Fruit fly (Drosophila melanogaster) whole organism, embryonic: Measurements from ENCODE around the gene CG43347.

Experiments used
- Ada2b ChIP-seq: fragments of 200-800 bp; sonication (Bioruptor generic); IDR thresholded peaks from 2 replicates; pipeline ENCODE4 v1.3.6; 2022; ENCODE audit warnings: missing biosample characterization, missing genetic modification characterization
- Atf6 ChIP-seq: fragments of 200-800 bp; sonication (Bioruptor generic); IDR thresholded peaks from 2 replicates; pipeline ENCODE4 v1.3.6; 2022; ENCODE audit warnings: missing biosample characterization, missing genetic modification characterization
- Bdp1 ChIP-seq: fragments of 200-800 bp; sonication (Bioruptor generic); optimal IDR thresholded peaks from 3 replicates; lab custom pipeline; 2016; ENCODE audit warnings: missing biosample characterization, missing genetic modification characterization
- CG10321 ChIP-seq: fragments of 200-800 bp; sonication (Bioruptor generic); IDR thresholded peaks from 2 replicates; pipeline ENCODE4 v1.3.6; 2022; ENCODE audit warnings: missing biosample characterization, missing genetic modification characterization
- CG12155 ChIP-seq: fragments of 200-800 bp; sonication (Bioruptor generic); optimal IDR thresholded peaks from 3 replicates; lab custom pipeline; 2016; ENCODE audit warnings: missing biosample characterization, missing genetic modification characterization
- CG13424 ChIP-seq: fragments of 200-800 bp; sonication (Bioruptor generic); optimal IDR thresholded peaks from 2 replicates; lab custom pipeline; 2019; ENCODE audit warnings: missing biosample characterization, mild to moderate bottlenecking, missing genetic modification characterization, moderate library complexity
- CG1647 ChIP-seq: fragments of 200-800 bp; sonication (Bioruptor generic); optimal IDR thresholded peaks from 3 replicates; lab custom pipeline; 2016; ENCODE audit warnings: missing biosample characterization, missing genetic modification characterization
- CG2120 ChIP-seq: fragments of 200-800 bp; sonication (Bioruptor generic); optimal IDR thresholded peaks from 3 replicates; lab custom pipeline; 2016; ENCODE audit warnings: missing biosample characterization, missing genetic modification characterization
- CG2678 ChIP-seq: fragments of 200-800 bp; sonication (Bioruptor generic); optimal IDR thresholded peaks from 3 replicates; lab custom pipeline; 2019; ENCODE audit warnings: missing biosample characterization, mild to moderate bottlenecking, missing genetic modification characterization, moderate library complexity
- CG30020 ChIP-seq: fragments of 200-800 bp; optimal IDR thresholded peaks from 2 replicates; lab custom pipeline; 2019; ENCODE audit warnings: missing biosample characterization, mild to moderate bottlenecking, missing genetic modification characterization, moderate library complexity
- CG30403 ChIP-seq: fragments of 200-800 bp; sonication (Bioruptor generic); optimal IDR thresholded peaks from 3 replicates; lab custom pipeline; 2016; ENCODE audit warnings: missing biosample characterization, missing genetic modification characterization
- CG32532 ChIP-seq: fragments of 200-800 bp; sonication (Bioruptor generic); IDR thresholded peaks from 2 replicates; pipeline ENCODE4 v1.3.6; 2022; ENCODE audit warnings: missing biosample characterization, missing genetic modification characterization
- CG32772 ChIP-seq: fragments of 200-800 bp; sonication (Bioruptor generic); IDR thresholded peaks from 2 replicates; pipeline ENCODE4 v1.3.6; 2022; ENCODE audit warnings: missing biosample characterization, missing genetic modification characterization
- CG33557 ChIP-seq: fragments of 200-800 bp; sonication (Bioruptor generic); optimal IDR thresholded peaks from 2 replicates; lab custom pipeline; 2019; ENCODE audit warnings: missing biosample characterization, mild to moderate bottlenecking, missing genetic modification characterization, moderate library complexity
- CG3838 ChIP-seq: fragments of 200-800 bp; sonication (Bioruptor generic); optimal IDR thresholded peaks from 3 replicates; lab custom pipeline; 2016; ENCODE audit warnings: missing biosample characterization, missing genetic modification characterization
- CG4617 ChIP-seq: fragments of 200-800 bp; sonication (Bioruptor generic); optimal IDR thresholded peaks from 3 replicates; lab custom pipeline; 2016; ENCODE audit warnings: missing biosample characterization, missing genetic modification characterization, borderline replicate concordance
- CG6854 ChIP-seq: fragments of 200-800 bp; sonication (Bioruptor generic); optimal IDR thresholded peaks from 3 replicates; lab custom pipeline; 2017; ENCODE audit warnings: missing biosample characterization, mild to moderate bottlenecking, missing genetic modification characterization
- CG7271 ChIP-seq: fragments of 200-800 bp; sonication (Bioruptor generic); optimal IDR thresholded peaks from 2 replicates; lab custom pipeline; 2018; ENCODE audit warnings: missing biosample characterization, mild to moderate bottlenecking, missing genetic modification characterization, moderate library complexity
- CG7556 ChIP-seq: fragments of 200-800 bp; sonication (Bioruptor generic); optimal IDR thresholded peaks from 2 replicates; lab custom pipeline; 2017; ENCODE audit warnings: missing biosample characterization, mild to moderate bottlenecking, missing genetic modification characterization
- CG8290 ChIP-seq, 3 experiments: fragments of 200-800 bp; sonication (Bioruptor generic); optimal IDR thresholded peaks; 2 replicates each; lab custom pipeline; 2016 to 2019; ENCODE audit warnings: missing biosample characterization in 3 of 3, missing genetic modification characterization in 3 of 3, mild to moderate bottlenecking in 2 of 3, moderate library complexity in 1 of 3
- CG9932 ChIP-seq: fragments of 200-800 bp; sonication (Bioruptor generic); IDR thresholded peaks from 2 replicates; pipeline ENCODE4 v1.3.6; 2022; ENCODE audit warnings: missing biosample characterization, missing genetic modification characterization
- D ChIP-seq, 2 experiments: fragments of 200-800 bp in 1 of 2; fragments of >200 bp in 1 of 2; sonication (Bioruptor generic) in 1 of 2; optimal IDR thresholded peaks; 2 replicates in 1 of 2; 3 replicates in 1 of 2; lab custom pipeline; 2017; ENCODE audit warnings: mild to moderate bottlenecking in 1 of 2, missing biosample characterization in 1 of 2, missing genetic modification characterization in 1 of 2, missing genetic modification reagents in 1 of 2
- Ets97D ChIP-seq: fragments of 200-800 bp; sonication (Bioruptor generic); optimal IDR thresholded peaks from 3 replicates; lab custom pipeline; 2016; ENCODE audit warnings: missing biosample characterization, missing genetic modification characterization
- Fer1 ChIP-seq: fragments of 200-800 bp; sonication (Bioruptor generic); optimal IDR thresholded peaks from 2 replicates; lab custom pipeline; 2017; ENCODE audit warnings: missing biosample characterization, mild to moderate bottlenecking, missing genetic modification characterization
- Gug ChIP-seq: fragments of 200-800 bp; sonication (Bioruptor generic); IDR thresholded peaks from 4 replicates; pipeline ENCODE4 v1.3.6; 2022; ENCODE audit warnings: missing biosample characterization, missing genetic modification characterization
- H15 ChIP-seq: fragments of 200-800 bp; sonication (Bioruptor generic); IDR thresholded peaks from 3 replicates; pipeline ENCODE4 v1.3.6; 2022; ENCODE audit warnings: missing biosample characterization, missing genetic modification characterization
- Hmr ChIP-seq: fragments of 200-800 bp; sonication (Bioruptor generic); optimal IDR thresholded peaks from 3 replicates; lab custom pipeline; 2017; ENCODE audit warnings: mild to moderate bottlenecking, missing biosample characterization, missing genetic modification reagents, missing genetic modification characterization
- Hmx ChIP-seq: fragments of 200-800 bp; sonication (Bioruptor generic); optimal IDR thresholded peaks from 2 replicates; lab custom pipeline; 2016; ENCODE audit warnings: missing biosample characterization, missing genetic modification characterization
- Mad ChIP-seq: fragments of 200-800 bp; sonication (Bioruptor generic); optimal IDR thresholded peaks from 2 replicates; lab custom pipeline; 2016; ENCODE audit warnings: missing biosample characterization, missing genetic modification characterization
- Mrtf ChIP-seq: fragments of 200-800 bp; sonication (Bioruptor generic); IDR thresholded peaks from 3 replicates; pipeline ENCODE4 v1.3.6; 2022; ENCODE audit warnings: missing biosample characterization, missing genetic modification characterization
- Sox100B ChIP-seq: fragments of 200-800 bp; sonication (Bioruptor generic); optimal IDR thresholded peaks from 3 replicates; lab custom pipeline; 2018; ENCODE audit warnings: missing biosample characterization, mild to moderate bottlenecking, missing genetic modification characterization
- Sox102F ChIP-seq: fragments of 200-800 bp; sonication (Bioruptor generic); optimal IDR thresholded peaks from 2 replicates; lab custom pipeline; 2018; ENCODE audit warnings: missing biosample characterization, mild to moderate bottlenecking, missing genetic modification characterization, moderate library complexity
- chif ChIP-seq, 2 experiments: fragments of 200-800 bp; sonication (Bioruptor generic); optimal IDR thresholded peaks; 3 replicates each; lab custom pipeline; 2016; ENCODE audit warnings: missing biosample characterization in 2 of 2, missing genetic modification characterization in 2 of 2
- ci ChIP-seq: fragments of 200-800 bp; sonication (Bioruptor generic); IDR thresholded peaks from 3 replicates; pipeline ENCODE4 v1.3.6; 2022; ENCODE audit warnings: missing biosample characterization, missing genetic modification characterization
- dpn ChIP-seq, 2 experiments: fragments of 200-800 bp; sonication (Bioruptor generic); optimal IDR thresholded peaks; 3 replicates each; lab custom pipeline; 2016; ENCODE audit warnings: missing biosample characterization in 2 of 2, missing genetic modification characterization in 2 of 2
- ems ChIP-seq: fragments of 200-800 bp; sonication (Bioruptor generic); optimal IDR thresholded peaks from 3 replicates; lab custom pipeline; 2016; ENCODE audit warnings: missing biosample characterization, missing genetic modification characterization
- esg ChIP-seq: fragments of 200-800 bp; sonication (Bioruptor generic); conservative IDR thresholded peaks from 2 replicates; pipeline ENCODE4 v1.3.6; 2022; ENCODE audit warnings: missing biosample characterization, missing genetic modification characterization
- exex ChIP-seq: fragments of 200-800 bp; sonication (Bioruptor generic); optimal IDR thresholded peaks from 4 replicates; lab custom pipeline; 2018; ENCODE audit warnings: missing biosample characterization, mild to moderate bottlenecking, missing genetic modification characterization, moderate library complexity
- gro ChIP-seq: fragments of 200-800 bp; sonication (Bioruptor generic); optimal IDR thresholded peaks from 2 replicates; lab custom pipeline; 2016; ENCODE audit warnings: missing biosample characterization, missing genetic modification characterization
- kay ChIP-seq: fragments of 200-800 bp; sonication (Bioruptor generic); optimal IDR thresholded peaks from 2 replicates; lab custom pipeline; 2016; ENCODE audit warnings: missing biosample characterization, missing genetic modification characterization
- org-1 ChIP-seq: fragments of 200-800 bp; sonication (Bioruptor generic); optimal IDR thresholded peaks from 2 replicates; lab custom pipeline; 2017; ENCODE audit warnings: missing biosample characterization, missing genetic modification characterization
- pfk ChIP-seq: fragments of 200-800 bp; sonication (Bioruptor generic); optimal IDR thresholded peaks from 2 replicates; lab custom pipeline; 2018; ENCODE audit warnings: missing biosample characterization, mild to moderate bottlenecking, missing genetic modification characterization, moderate library complexity
- pita ChIP-seq: fragments of 200-800 bp; sonication (Bioruptor generic); optimal IDR thresholded peaks from 2 replicates; lab custom pipeline; 2017; ENCODE audit warnings: missing biosample characterization, mild to moderate bottlenecking, missing genetic modification characterization
- ranshi ChIP-seq: fragments of 200-800 bp; sonication (Bioruptor generic); IDR thresholded peaks from 2 replicates; pipeline ENCODE4 v1.3.6; 2022; ENCODE audit warnings: missing biosample characterization, missing genetic modification characterization
- row ChIP-seq: fragments of 200-800 bp; sonication (Bioruptor generic); IDR thresholded peaks from 3 replicates; pipeline ENCODE4 v1.3.6; 2022; ENCODE audit warnings: missing biosample characterization, missing genetic modification characterization
- sens-2 ChIP-seq: fragments of 200-800 bp; sonication (Bioruptor generic); IDR thresholded peaks from 2 replicates; pipeline ENCODE4 v1.3.6; 2022; ENCODE audit warnings: missing biosample characterization, missing genetic modification characterization
- sug ChIP-seq: fragments of 200-800 bp; optimal IDR thresholded peaks from 2 replicates; lab custom pipeline; 2019; ENCODE audit warnings: missing biosample characterization, mild to moderate bottlenecking, missing genetic modification characterization, moderate library complexity
- vnd ChIP-seq: fragments of 200-800 bp; sonication (Bioruptor generic); IDR thresholded peaks from 3 replicates; pipeline ENCODE4 v1.3.6; 2022; ENCODE audit warnings: missing biosample characterization, missing genetic modification characterization; ENCODE audit not compliant: partially characterized antibody
- wek ChIP-seq: fragments of 200-800 bp; sonication (Bioruptor generic); optimal IDR thresholded peaks from 3 replicates; lab custom pipeline; 2018; ENCODE audit warnings: missing biosample characterization, mild to moderate bottlenecking, missing genetic modification characterization, moderate library complexity
- yki ChIP-seq: fragments of >200 bp; optimal IDR thresholded peaks from 3 replicates; lab custom pipeline; 2018
- zf30C ChIP-seq: fragments of 200-800 bp; sonication (Bioruptor generic); optimal IDR thresholded peaks from 3 replicates; lab custom pipeline; 2018; ENCODE audit warnings: missing biosample characterization, mild to moderate bottlenecking, missing genetic modification characterization

CG43347 gene

DNA sequence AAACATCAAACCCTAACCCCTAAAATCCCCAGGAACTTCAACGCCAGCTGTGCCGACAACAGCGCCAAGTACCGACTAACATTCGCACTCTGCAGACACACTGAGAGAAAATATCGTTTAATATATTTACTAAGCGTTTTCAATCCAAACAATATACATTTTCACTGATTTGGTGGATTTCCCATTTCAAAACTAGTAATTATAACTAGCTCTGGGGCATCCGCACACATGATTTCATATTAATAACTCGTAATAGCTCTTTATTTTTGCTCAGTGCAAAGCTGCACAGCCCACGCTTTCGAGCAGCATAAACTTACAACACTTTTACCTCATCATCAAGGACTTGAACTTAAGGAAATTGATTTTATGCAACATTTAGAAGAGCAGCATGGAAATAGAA lies 55.8 kb downstream of the CG43347 start (continued):
- no peak for TF ChIP-seq CG30020
- peak; percentile 43 for TF ChIP-seq Fer1 (GFP tag; lab: Kevin White, UChicago)
- no peak for TF ChIP-seq Mrtf (GFP tag; lab: Robert Waterston, UW)
- no peak for TF ChIP-seq yki (lab: Kevin White, UChicago)
- TF ChIP-seq CG7271 (tag; lab: Kevin White, UChicago), result no peak
- peak; percentile 19; the same call in 1 of the 2 replicates for TF ChIP-seq CG32772
- 0 out of 2 replicates have a peak, but pooled peaks have one; percentile 43 for TF ChIP-seq Atf6 (GFP tag; lab: Robert Waterston, UW)
- no peak for TF ChIP-seq chif (GFP tag; optimal IDR thresholded peaks at IDR 0.05; lab: Kevin White, UChicago)
- TF ChIP-seq kay (GFP tag; lab: Kevin White, UChicago), result no peak
- peak; percentile 20; the same call in 1 of the 2 replicates for TF ChIP-seq CG32532 (GFP tag; lab: Robert Waterston, UW)
- TF ChIP-seq sug (tag; lab: Kevin White, UChicago), result no peak
- TF ChIP-seq CG1647 (GFP tag; lab: Kevin White, UChicago), result no peak
- no peak for TF ChIP-seq CG33557 (GFP tag; lab: Kevin White, UChicago)
- peak; percentile 11 for TF ChIP-seq CG30403
- TF ChIP-seq sens-2 (GFP tag; lab: Robert Waterston, UW), result no peak
- TF ChIP-seq CG3838 (GFP tag; lab: Kevin White, UChicago), result no peak
- TF ChIP-seq Hmr, result peak; percentile 27
- no peak for TF ChIP-seq CG12155 (GFP tag; lab: Kevin White, UChicago)
- peak; percentile 37 for TF ChIP-seq CG2120 (GFP tag; lab: Kevin White, UChicago)
- TF ChIP-seq Sox100B, result no peak
- TF ChIP-seq Bdp1 (GFP tag; lab: Kevin White, UChicago), result no peak
- no peak for TF ChIP-seq D (optimal IDR thresholded peaks at IDR 0.05; lab: Kevin White, UChicago)
- no peak for TF ChIP-seq D (GFP tag; optimal IDR thresholded peaks at IDR 0.05; lab: Kevin White, UChicago)
- no peak for TF ChIP-seq exex (tag; lab: Kevin White, UChicago)
- no peak for TF ChIP-seq wek (GFP tag; lab: Kevin White, UChicago)
- no peak for TF ChIP-seq vnd
- peak in 1 of 2 experiments; percentile 3 for TF ChIP-seq dpn (GFP tag; optimal IDR thresholded peaks at IDR 0.05; lab: Kevin White, UChicago)
- peak; percentile 1 for TF ChIP-seq CG13424 (tag; lab: Kevin White, UChicago)
- TF ChIP-seq row, result peak; percentile 44; the same call in 2 of the 3 replicates
- no peak for TF ChIP-seq H15 (GFP tag; lab: Robert Waterston, UW)
- no peak for TF ChIP-seq ranshi (GFP tag; lab: Robert Waterston, UW)
- no peak for TF ChIP-seq CG4617 (GFP tag; lab: Kevin White, UChicago)
- no peak for TF ChIP-seq gro (GFP tag; lab: Kevin White, UChicago)
- TF ChIP-seq CG7556 (GFP tag; lab: Kevin White, UChicago), result peak; percentile 27
- TF ChIP-seq Sox102F (GFP tag; lab: Kevin White, UChicago), result peak; percentile 27
- TF ChIP-seq zf30C (GFP tag; lab: Kevin White, UChicago), result no peak
- no peak for TF ChIP-seq Mad (GFP tag; lab: Kevin White, UChicago)
- TF ChIP-seq CG10321 (GFP tag; lab: Robert Waterston, UW), result no peak
- TF ChIP-seq pita (GFP tag; lab: Kevin White, UChicago), result no peak
- TF ChIP-seq CG2678, result peak; percentile 51
- no peak for TF ChIP-seq CG6854
- peak; percentile 46; the same call in 1 of the 2 replicates for TF ChIP-seq Ada2b
- TF ChIP-seq esg (GFP tag; lab: Robert Waterston, UW), result 0 out of 2 replicates have a peak, but pooled peaks have one; percentile 11
- no peak for TF ChIP-seq Ets97D (GFP tag; lab: Kevin White, UChicago)
- no peak for TF ChIP-seq CG8290 (GFP tag; optimal IDR thresholded peaks at IDR 0.05; lab: Kevin White, UChicago)
- peak in 1 of 2 experiments; percentile 32 for TF ChIP-seq CG8290 (tag; optimal IDR thresholded peaks at IDR 0.05; lab: Kevin White, UChicago)
- TF ChIP-seq Hmx (GFP tag; lab: Kevin White, UChicago), result no peak
- TF ChIP-seq pfk (GFP tag; lab: Kevin White, UChicago), result no peak
- 0 out of 2 replicates have a peak, but pooled peaks have one; percentile 5 for TF ChIP-seq CG9932
- TF ChIP-seq ci (GFP tag; lab: Robert Waterston, UW), result peak; percentile 38; the same call in 1 of the 3 replicates
- TF ChIP-seq Gug (GFP tag; lab: Robert Waterston, UW), result no peak
- peak; percentile 16 for TF ChIP-seq org-1 (GFP tag; lab: Kevin White, UChicago)
- no peak for TF ChIP-seq ems
